Fruit fly (Drosophila melanogaster) whole organism, pupa: ENCODE results near the gene Cpr65Au.

ENCODE experiments used
- CG10348 ChIP-seq: fragments of 200-800 bp; sonication (Bioruptor generic); IDR thresholded peaks from 2 replicates; pipeline ENCODE4 v1.3.6; 2022; ENCODE audit warnings: missing biosample characterization, missing genetic modification characterization
- CG12605 ChIP-seq: fragments of 200-800 bp; sonication (Bioruptor generic); IDR thresholded peaks from 2 replicates; pipeline ENCODE4 v1.3.6; 2022; ENCODE audit warnings: missing biosample characterization, missing genetic modification characterization
- CG13204 ChIP-seq: fragments of 200-800 bp; sonication (Bioruptor generic); optimal IDR thresholded peaks from 2 replicates; lab custom pipeline; 2018; ENCODE audit warnings: missing biosample characterization, mild to moderate bottlenecking, missing genetic modification characterization, moderate library complexity
- CG14655 ChIP-seq: fragments of 200-800 bp; sonication (Bioruptor generic); optimal IDR thresholded peaks from 3 replicates; lab custom pipeline; 2017; ENCODE audit warnings: mild to moderate bottlenecking, missing biosample characterization, missing genetic modification reagents, missing genetic modification characterization
- CG15710 ChIP-seq: fragments of 200-800 bp; sonication (Bioruptor generic); optimal IDR thresholded peaks from 2 replicates; lab custom pipeline; 2018; ENCODE audit warnings: missing biosample characterization, mild to moderate bottlenecking, missing genetic modification characterization, moderate library complexity
- CG17806 ChIP-seq: fragments of 200-800 bp; sonication (Bioruptor generic); optimal IDR thresholded peaks from 2 replicates; lab custom pipeline; 2018; ENCODE audit warnings: missing biosample characterization, mild to moderate bottlenecking, missing genetic modification characterization, moderate library complexity
- CG32121 ChIP-seq: fragments of 200-800 bp; sonication (Bioruptor generic); IDR thresholded peaks from 2 replicates; pipeline ENCODE4 v1.3.6; 2022; ENCODE audit warnings: missing biosample characterization, missing genetic modification characterization
- CG34367 ChIP-seq: fragments of 200-800 bp; sonication (Bioruptor generic); optimal IDR thresholded peaks from 2 replicates; lab custom pipeline; 2018; ENCODE audit warnings: missing biosample characterization, mild to moderate bottlenecking, missing genetic modification characterization
- CG4496 ChIP-seq: fragments of 200-800 bp; sonication (Bioruptor generic); IDR thresholded peaks from 3 replicates; pipeline ENCODE4 v1.3.6; 2022; ENCODE audit warnings: missing biosample characterization, missing genetic modification characterization
- CG8159 ChIP-seq: fragments of 200-800 bp; sonication (Bioruptor generic); optimal IDR thresholded peaks from 3 replicates; lab custom pipeline; 2018; ENCODE audit warnings: missing biosample characterization, mild to moderate bottlenecking, missing genetic modification characterization, moderate library complexity
- CG8301 ChIP-seq: fragments of 200-800 bp; sonication (Bioruptor generic); optimal IDR thresholded peaks from 2 replicates; lab custom pipeline; 2018; ENCODE audit warnings: missing biosample characterization, mild to moderate bottlenecking, missing genetic modification characterization
- CG9948 ChIP-seq: fragments of 200-800 bp; sonication (Bioruptor generic); optimal IDR thresholded peaks from 2 replicates; lab custom pipeline; 2018; ENCODE audit warnings: missing biosample characterization, mild to moderate bottlenecking, missing genetic modification characterization, moderate library complexity
- D1 ChIP-seq: fragments of 200-800 bp; sonication (Bioruptor generic); optimal IDR thresholded peaks from 2 replicates; lab custom pipeline; 2018; ENCODE audit warnings: missing biosample characterization, mild to moderate bottlenecking, missing genetic modification characterization, moderate library complexity
- EcR ChIP-seq: fragments of 200-800 bp; sonication (Bioruptor generic); optimal IDR thresholded peaks from 3 replicates; lab custom pipeline; 2019; ENCODE audit warnings: missing biosample characterization, missing genetic modification characterization, mild to moderate bottlenecking, moderate library complexity, missing genetic modification reagents
- Ets98B ChIP-seq: fragments of 200-800 bp; sonication (Bioruptor generic); IDR thresholded peaks from 2 replicates; pipeline ENCODE4 v1.3.6; 2022; ENCODE audit warnings: missing biosample characterization, missing genetic modification characterization
- Pif1A ChIP-seq: fragments of 200-800 bp; sonication (Bioruptor generic); optimal IDR thresholded peaks from 3 replicates; lab custom pipeline; 2016; ENCODE audit warnings: missing biosample characterization, missing genetic modification characterization
- Pif1B ChIP-seq: fragments of 200-800 bp; sonication (Bioruptor generic); optimal IDR thresholded peaks from 3 replicates; lab custom pipeline; 2016; ENCODE audit warnings: missing biosample characterization, missing genetic modification characterization
- Snoo ChIP-seq: fragments of 200-800 bp; sonication (Bioruptor generic); optimal IDR thresholded peaks from 3 replicates; lab custom pipeline; 2017; ENCODE audit warnings: missing biosample characterization, mild to moderate bottlenecking, missing genetic modification characterization, inconsistent platforms
- fd96Ca ChIP-seq: fragments of 200-800 bp; sonication (Bioruptor generic); IDR thresholded peaks from 3 replicates; pipeline ENCODE4 v1.3.6; 2022; ENCODE audit warnings: missing biosample characterization, missing genetic modification characterization
- gl ChIP-seq: fragments of 200-800 bp; sonication (Bioruptor generic); optimal IDR thresholded peaks from 2 replicates; lab custom pipeline; 2018; ENCODE audit warnings: missing biosample characterization, mild to moderate bottlenecking, missing genetic modification characterization
- rn ChIP-seq: fragments of 200-800 bp; sonication (Bioruptor generic); IDR thresholded peaks from 2 replicates; pipeline ENCODE4 v1.3.6; 2022; ENCODE audit warnings: missing biosample characterization, missing genetic modification characterization

The Cpr65Au gene

dm6 chr3L:6138586-6138985 is 6.7 kb upstream of the Cpr65Au start:
- TF ChIP-seq CG10348 (GFP tag; lab: Robert Waterston, UW) (no peak), CG12605 (GFP tag; lab: Robert Waterston, UW) (no peak), CG34367 (tag; lab: Kevin White, UChicago) (no peak), gl (tag; lab: Kevin White, UChicago) (no peak), Pif1A (GFP tag; lab: Kevin White, UChicago) (no peak), CG8159 (tag; lab: Kevin White, UChicago) (no peak), D1 (tag; lab: Kevin White, UChicago) (no peak), Pif1B (no peak), CG9948 (no peak), CG13204 (GFP tag; lab: Kevin White, UChicago) (no peak), CG32121 (no peak), CG15710 (tag; lab: Kevin White, UChicago) (no peak), Ets98B (GFP tag; lab: Robert Waterston, UW) (no peak), CG14655 (GFP tag; lab: Kevin White, UChicago) (no peak), CG4496 (GFP tag; lab: Robert Waterston, UW) (no peak)

dm6 chr3L:6138018-6138417 is 6.1 kb upstream of the Cpr65Au start, which contains the start of gene Lcp65Ae:
TSS of gene Lcp65Ae (minus strand) at chr3L:6138118.
- TF ChIP-seq CG10348 (GFP tag; lab: Robert Waterston, UW) (no peak), Ets98B (GFP tag; lab: Robert Waterston, UW) (no peak), rn (GFP tag; lab: Robert Waterston, UW) (no peak), CG14655 (GFP tag; lab: Kevin White, UChicago) (no peak), CG15710 (tag; lab: Kevin White, UChicago) (no peak), CG8159 (tag; lab: Kevin White, UChicago) (no peak), Snoo (tag; lab: Kevin White, UChicago) (no peak), Pif1A (GFP tag; lab: Kevin White, UChicago) (no peak), CG4496 (GFP tag; lab: Robert Waterston, UW) (no peak), CG12605 (GFP tag; lab: Robert Waterston, UW) (no peak), CG8301 (tag; lab: Kevin White, UChicago) (no peak), CG9948 (no peak), gl (tag; lab: Kevin White, UChicago) (no peak), Pif1B (no peak)

dm6 chr3L:6136691-6137090 is 4.8 kb upstream of the Cpr65Au start, which contains the start of gene Lcp65Af:
TSS of gene Lcp65Af (minus strand) at chr3L:6136791.
- no peak for TF ChIP-seq CG17806 (tag; lab: Kevin White, UChicago)
- no peak for TF ChIP-seq CG32121
- no peak for TF ChIP-seq CG8159 (tag; lab: Kevin White, UChicago)
- no peak for TF ChIP-seq CG14655 (GFP tag; lab: Kevin White, UChicago)
- TF ChIP-seq Pif1A (GFP tag; lab: Kevin White, UChicago) = no peak
- TF ChIP-seq D1 (tag; lab: Kevin White, UChicago) = no peak
- TF ChIP-seq Pif1B = no peak
- TF ChIP-seq CG13204 (GFP tag; lab: Kevin White, UChicago) = no peak
- no peak for TF ChIP-seq CG8301 (tag; lab: Kevin White, UChicago)
- no peak for TF ChIP-seq CG12605 (GFP tag; lab: Robert Waterston, UW)
- no peak for TF ChIP-seq Snoo (tag; lab: Kevin White, UChicago)

- TF ChIP-seq fd96Ca (GFP tag; lab: Robert Waterston, UW) = no peak
- no peak for TF ChIP-seq CG17806 (tag; lab: Kevin White, UChicago)
- no peak for TF ChIP-seq D1 (tag; lab: Kevin White, UChicago)
- TF ChIP-seq CG9948 = no peak
- TF ChIP-seq CG13204 (GFP tag; lab: Kevin White, UChicago) = no peak
- TF ChIP-seq Pif1B = no peak
Observed at dm6 chr3L:6135174-6135573, 3.3 kb upstream of the Cpr65Au start, which contains the start of gene Lcp65Ag1. TSS of gene Lcp65Ag1 (minus strand) at chr3L:6135274.

dm6 chr3L:6133546-6133945 is 1.6 kb upstream of the Cpr65Au start, which contains the start of gene Lcp65Ag2:
TSS of gene Lcp65Ag2 (minus strand) at chr3L:6133593.
- TF ChIP-seq fd96Ca (GFP tag; lab: Robert Waterston, UW) (no peak), EcR (GFP tag; lab: Kevin White, UChicago) (no peak), CG32121 (no peak)

dm6 chr3L:6130944-6131343 is 965 bp downstream of the Cpr65Au start, which contains the start of gene Lcp65Ag3:
TSS of gene Lcp65Ag3 (minus strand) at chr3L:6130989.
- TF ChIP-seq rn (GFP tag; lab: Robert Waterston, UW) (no peak), CG8301 (tag; lab: Kevin White, UChicago) (no peak), Snoo (tag; lab: Kevin White, UChicago) (no peak), Ets98B (GFP tag; lab: Robert Waterston, UW) (no peak), fd96Ca (GFP tag; lab: Robert Waterston, UW) (no peak), Pif1A (GFP tag; lab: Kevin White, UChicago) (no peak), CG8159 (tag; lab: Kevin White, UChicago) (no peak), CG32121 (no peak), CG17806 (tag; lab: Kevin White, UChicago) (no peak), CG9948 (no peak), gl (tag; lab: Kevin White, UChicago) (no peak), CG15710 (tag; lab: Kevin White, UChicago) (no peak)
